Fruit fly (Drosophila melanogaster): ENCODE results near the gene CG3434.

The CG3434 gene

dm6 chr3L:9460775-9461491 lies at the start of gene CG3434, which contains the start of gene CG44838:
Gene CG3434 (minus strand): TSS chr3L:9460799.
Gene CG44838 (plus strand): TSS chr3L:9461050.
- TF ChIP-seq CG34367 (tag; optimal IDR thresholded peaks at IDR 0.05) = peak; percentile 54
- TF ChIP-seq CG17806 (tag; optimal IDR thresholded peaks at IDR 0.05) = peak; percentile 57
- TF ChIP-seq Pif1B (GFP tag; optimal IDR thresholded peaks at IDR 0.05) = peak; percentile 74
- peak; percentile 47 for TF ChIP-seq Ets98B (GFP tag; IDR thresholded peaks at IDR 0.05)
- peak; percentile 75 for TF ChIP-seq EcR (GFP tag; optimal IDR thresholded peaks at IDR 0.05)
- TF ChIP-seq CG12605 (GFP tag; IDR thresholded peaks at IDR 0.05) = no peak
- TF ChIP-seq Pif1A (GFP tag; optimal IDR thresholded peaks at IDR 0.05) = peak; percentile 70
- TF ChIP-seq CG15710 (tag; optimal IDR thresholded peaks at IDR 0.05) = peak; percentile 68
- TF ChIP-seq CG10348 (GFP tag; IDR thresholded peaks at IDR 0.05) = no peak
- peak; percentile 39; the same call in 1 of the 2 replicates for TF ChIP-seq rn (GFP tag; IDR thresholded peaks at IDR 0.05)
- TF ChIP-seq CG4496 (GFP tag; IDR thresholded peaks at IDR 0.05) = peak; percentile 71
- peak; percentile 37 for TF ChIP-seq CG13204 (GFP tag; optimal IDR thresholded peaks at IDR 0.05)
- TF ChIP-seq D1 (tag; optimal IDR thresholded peaks at IDR 0.05) = no peak
- TF ChIP-seq CG14655 (GFP tag; optimal IDR thresholded peaks at IDR 0.05) = peak; percentile 63
- peak; percentile 75; the same call in 2 of the 3 replicates for TF ChIP-seq fd96Ca (GFP tag; IDR thresholded peaks at IDR 0.05)
- peak; percentile 50 for TF ChIP-seq CG8301 (tag; optimal IDR thresholded peaks at IDR 0.05)
- peak; percentile 73 for TF ChIP-seq Snoo (tag; optimal IDR thresholded peaks at IDR 0.05)
- peak; percentile 73 for TF ChIP-seq CG32121 (GFP tag; IDR thresholded peaks at IDR 0.05)
- TF ChIP-seq CG8159 (tag; optimal IDR thresholded peaks at IDR 0.05) = peak; percentile 66
- peak; percentile 54 for TF ChIP-seq CG9948 (tag; optimal IDR thresholded peaks at IDR 0.05)
- TF ChIP-seq gl (tag; optimal IDR thresholded peaks at IDR 0.05) = no peak

- TF ChIP-seq CG12605 (GFP tag; IDR thresholded peaks at IDR 0.05) = no peak; the same call in 1 of the 2 replicates
- peak; percentile 65; the same call in 2 of the 3 replicates for TF ChIP-seq CG4496 (GFP tag; IDR thresholded peaks at IDR 0.05)
- TF ChIP-seq Pif1A (GFP tag; optimal IDR thresholded peaks at IDR 0.05) = peak; percentile 37
- no peak for TF ChIP-seq CG14655 (GFP tag; optimal IDR thresholded peaks at IDR 0.05)
- 0 out of 2 replicates have a peak, but pooled peaks have one; percentile 35 for TF ChIP-seq Ets98B (GFP tag; IDR thresholded peaks at IDR 0.05)
- no peak for TF ChIP-seq CG10348 (GFP tag; IDR thresholded peaks at IDR 0.05)
- TF ChIP-seq CG13204 (GFP tag; optimal IDR thresholded peaks at IDR 0.05) = peak; percentile 77
- TF ChIP-seq D1 (tag; optimal IDR thresholded peaks at IDR 0.05) = no peak
- TF ChIP-seq Pif1B (GFP tag; optimal IDR thresholded peaks at IDR 0.05) = no peak
- no peak for TF ChIP-seq CG15710 (tag; optimal IDR thresholded peaks at IDR 0.05)
- no peak for TF ChIP-seq fd96Ca (GFP tag; IDR thresholded peaks at IDR 0.05)
- no peak for TF ChIP-seq CG9948 (tag; optimal IDR thresholded peaks at IDR 0.05)
- no peak for TF ChIP-seq CG34367 (tag; optimal IDR thresholded peaks at IDR 0.05)
- TF ChIP-seq CG8301 (tag; optimal IDR thresholded peaks at IDR 0.05) = no peak
- TF ChIP-seq Snoo (tag; optimal IDR thresholded peaks at IDR 0.05) = peak; percentile 99
- no peak for TF ChIP-seq CG8159 (tag; optimal IDR thresholded peaks at IDR 0.05)
- TF ChIP-seq EcR (GFP tag; optimal IDR thresholded peaks at IDR 0.05) = peak; percentile 57
- TF ChIP-seq CG32121 (GFP tag; IDR thresholded peaks at IDR 0.05) = no peak
- TF ChIP-seq CG17806 (tag; optimal IDR thresholded peaks at IDR 0.05) = no peak
- TF ChIP-seq gl (tag; optimal IDR thresholded peaks at IDR 0.05) = peak; percentile 23
- no peak for TF ChIP-seq rn (GFP tag; IDR thresholded peaks at IDR 0.05)
Observed at dm6 chr3L:9509037-9509830, 48.6 kb upstream of the CG3434 start, which contains the start of gene CG3408. Gene CG3408 (minus strand): TSS chr3L:9509583.

dm6 chr3L:9508653-9509036 lies 48.0 kb upstream of the CG3434 start:
- TF ChIP-seq gl (tag; optimal IDR thresholded peaks at IDR 0.05) (no peak), CG8159 (tag; optimal IDR thresholded peaks at IDR 0.05) (peak; percentile 45), CG34367 (tag; optimal IDR thresholded peaks at IDR 0.05) (no peak), CG17806 (tag; optimal IDR thresholded peaks at IDR 0.05) (peak; percentile 23), EcR (GFP tag; optimal IDR thresholded peaks at IDR 0.05) (no peak), rn (GFP tag; IDR thresholded peaks at IDR 0.05) (no peak)

dm6 chr3L:9506421-9506820 lies 45.8 kb upstream of the CG3434 start:
- TF ChIP-seq rn (GFP tag; IDR thresholded peaks at IDR 0.05) (no peak), Snoo (tag; optimal IDR thresholded peaks at IDR 0.05) (no peak), Pif1B (GFP tag; optimal IDR thresholded peaks at IDR 0.05) (no peak), CG10348 (GFP tag; IDR thresholded peaks at IDR 0.05) (no peak), Pif1A (GFP tag; optimal IDR thresholded peaks at IDR 0.05) (no peak), Ets98B (GFP tag; IDR thresholded peaks at IDR 0.05) (no peak), CG17806 (tag; optimal IDR thresholded peaks at IDR 0.05) (no peak), gl (tag; optimal IDR thresholded peaks at IDR 0.05) (no peak), CG4496 (GFP tag; IDR thresholded peaks at IDR 0.05) (no peak), CG9948 (tag; optimal IDR thresholded peaks at IDR 0.05) (no peak), CG15710 (tag; optimal IDR thresholded peaks at IDR 0.05) (no peak), CG8301 (tag; optimal IDR thresholded peaks at IDR 0.05) (no peak), CG8159 (tag; optimal IDR thresholded peaks at IDR 0.05) (no peak), EcR (GFP tag; optimal IDR thresholded peaks at IDR 0.05) (no peak), CG32121 (GFP tag; IDR thresholded peaks at IDR 0.05) (no peak), CG34367 (tag; optimal IDR thresholded peaks at IDR 0.05) (no peak), CG12605 (GFP tag; IDR thresholded peaks at IDR 0.05) (no peak)

dm6 chr3L:9505713-9506062 lies 45.1 kb upstream of the CG3434 start:
- TF ChIP-seq EcR (GFP tag; optimal IDR thresholded peaks at IDR 0.05) = peak; percentile 92
- no peak for TF ChIP-seq CG8301 (tag; optimal IDR thresholded peaks at IDR 0.05)

All from whole organism, pupa.